Worm (Caenorhabditis elegans) whole organism, mixed stage, embryonic: ENCODE measurements around the gene F09B12.3.

ENCODE experiments used
- bed-3 ChIP-seq: fragments of 200-800 bp; sonication (Bioruptor generic); optimal IDR thresholded peaks from 3 replicates; lab custom pipeline; 2018; ENCODE audit warnings: mild to moderate bottlenecking, missing genetic modification characterization, moderate library complexity, missing compliant biosample characterization
- blmp-1 ChIP-seq: fragments of 150-350 bp; optimal IDR thresholded peaks from 2 replicates; lab custom pipeline; 2014; ENCODE audit warnings: missing biosample characterization, missing genetic modification characterization
- ceh-39 ChIP-seq: fragments of 150-350 bp; optimal IDR thresholded peaks from 2 replicates; lab custom pipeline; 2014; ENCODE audit warnings: missing biosample characterization, missing genetic modification characterization
- ceh-43 ChIP-seq: fragments of 200-800 bp; sonication (Bioruptor generic); optimal IDR thresholded peaks from 2 replicates; lab custom pipeline; 2018; ENCODE audit warnings: mild to moderate bottlenecking, missing genetic modification characterization, moderate library complexity, missing compliant biosample characterization
- ceh-83 ChIP-seq: fragments of 200-800 bp; sonication (Bioruptor generic); optimal IDR thresholded peaks from 2 replicates; lab custom pipeline; 2018; ENCODE audit warnings: mild to moderate bottlenecking, missing genetic modification characterization, missing compliant biosample characterization
- ces-1 ChIP-seq: fragments of 150-350 bp; optimal IDR thresholded peaks from 2 replicates; lab custom pipeline; 2014; ENCODE audit warnings: missing biosample characterization, missing genetic modification reagents, missing genetic modification characterization
- cnd-1 ChIP-seq: fragments of 200-800 bp; sonication (Bioruptor generic); optimal IDR thresholded peaks from 2 replicates; lab custom pipeline; 2018; ENCODE audit warnings: mild to moderate bottlenecking, missing genetic modification characterization, missing compliant biosample characterization
- drap-1 ChIP-seq: fragments of 200-800 bp; sonication (Bioruptor generic); optimal IDR thresholded peaks from 3 replicates; lab custom pipeline; 2018; ENCODE audit warnings: mild to moderate bottlenecking, missing genetic modification characterization, missing compliant biosample characterization
- elt-1 ChIP-seq: sonication (generic microtip); optimal IDR thresholded peaks from 2 replicates; lab custom pipeline; 2017; ENCODE audit warnings: missing genetic modification characterization, mild to moderate bottlenecking, missing compliant biosample characterization, antibody characterized with exemption, moderate library complexity, borderline replicate concordance; ENCODE audit not compliant: insufficient read depth
- elt-3 ChIP-seq: fragments of 150-350 bp; optimal IDR thresholded peaks from 2 replicates; lab custom pipeline; 2014; ENCODE audit warnings: missing biosample characterization, missing genetic modification characterization
- flh-1 ChIP-seq: fragments of 200-800 bp; sonication (Bioruptor generic); optimal IDR thresholded peaks from 2 replicates; lab custom pipeline; 2018; ENCODE audit warnings: mild to moderate bottlenecking, missing genetic modification characterization, moderate library complexity, missing compliant biosample characterization
- ham-2 ChIP-seq: fragments of 200-800 bp; sonication (Bioruptor generic); optimal IDR thresholded peaks from 2 replicates; lab custom pipeline; 2018; ENCODE audit warnings: mild to moderate bottlenecking, missing genetic modification characterization, missing compliant biosample characterization
- hlh-1 ChIP-seq: fragments of 150-350 bp; optimal IDR thresholded peaks from 2 replicates; lab custom pipeline; 2014; ENCODE audit warnings: missing biosample characterization, missing genetic modification reagents, missing genetic modification characterization
- lin-13 ChIP-seq: fragments of 150-350 bp; optimal IDR thresholded peaks from 2 replicates; lab custom pipeline; 2014; ENCODE audit warnings: missing biosample characterization, missing genetic modification characterization
- lin-32 ChIP-seq: fragments of 200-800 bp; sonication (Bioruptor generic); optimal IDR thresholded peaks from 2 replicates; lab custom pipeline; 2018; ENCODE audit warnings: mild to moderate bottlenecking, missing genetic modification characterization, missing compliant biosample characterization
- lsy-2 ChIP-seq: fragments of 150-350 bp; optimal IDR thresholded peaks from 2 replicates; lab custom pipeline; 2014; ENCODE audit warnings: missing biosample characterization, missing genetic modification characterization
- mab-5 ChIP-seq: fragments of 150-350 bp; optimal IDR thresholded peaks from 2 replicates; lab custom pipeline; 2014; ENCODE audit warnings: missing biosample characterization, missing genetic modification characterization
- mls-2 ChIP-seq: sonication (generic microtip); optimal IDR thresholded peaks from 2 replicates; lab custom pipeline; 2016; ENCODE audit warnings: mild to moderate bottlenecking, missing genetic modification characterization, moderate library complexity, missing compliant biosample characterization
- nhr-12 ChIP-seq: fragments of 150-350 bp; optimal IDR thresholded peaks from 2 replicates; lab custom pipeline; 2014; ENCODE audit warnings: missing biosample characterization, missing genetic modification characterization
- nhr-2 ChIP-seq: fragments of 150-350 bp; optimal IDR thresholded peaks from 2 replicates; lab custom pipeline; 2014; ENCODE audit warnings: missing biosample characterization, missing genetic modification characterization
- nhr-237 ChIP-seq: fragments of 150-350 bp; optimal IDR thresholded peaks from 2 replicates; lab custom pipeline; 2014; ENCODE audit warnings: missing biosample characterization, missing genetic modification characterization
- nhr-28 ChIP-seq: fragments of 150-350 bp; optimal IDR thresholded peaks from 2 replicates; lab custom pipeline; 2014; ENCODE audit warnings: missing biosample characterization, missing genetic modification characterization
- pha-4 ChIP-seq: fragments of 150-350 bp; optimal IDR thresholded peaks from 2 replicates; lab custom pipeline; 2018; ENCODE audit warnings: missing biosample characterization, missing genetic modification reagents, missing genetic modification characterization
- sem-2 ChIP-seq: fragments of 200-800 bp; sonication (Bioruptor generic); optimal IDR thresholded peaks from 2 replicates; lab custom pipeline; 2018; ENCODE audit warnings: mild to moderate bottlenecking, missing genetic modification characterization, missing compliant biosample characterization
- snpc-4 ChIP-seq: fragments of 150-350 bp; optimal IDR thresholded peaks from 2 replicates; lab custom pipeline; 2014; ENCODE audit warnings: missing biosample characterization, missing genetic modification characterization
- sptf-1 ChIP-seq: sonication (generic microtip); optimal IDR thresholded peaks from 2 replicates; lab custom pipeline; 2017; ENCODE audit warnings: mild to moderate bottlenecking, missing genetic modification characterization, moderate library complexity, missing compliant biosample characterization
- tbx-8 ChIP-seq: fragments of 200-800 bp; sonication (Bioruptor generic); optimal IDR thresholded peaks from 2 replicates; lab custom pipeline; 2018; ENCODE audit warnings: mild to moderate bottlenecking, missing genetic modification characterization, moderate library complexity, missing compliant biosample characterization
- unc-120 ChIP-seq: sonication (generic microtip); optimal IDR thresholded peaks from 2 replicates; lab custom pipeline; 2017; ENCODE audit warnings: missing genetic modification characterization, missing compliant biosample characterization; ENCODE audit not compliant: poor library complexity, severe bottlenecking
- unc-39 ChIP-seq: fragments of 150-350 bp; optimal IDR thresholded peaks from 2 replicates; lab custom pipeline; 2014; ENCODE audit warnings: missing biosample characterization, missing genetic modification characterization
- unc-62 ChIP-seq: fragments of 150-350 bp; optimal IDR thresholded peaks from 2 replicates; lab custom pipeline; 2014; ENCODE audit warnings: missing biosample characterization, missing genetic modification reagents, missing genetic modification characterization
- ztf-11 ChIP-seq: fragments of 150-350 bp; optimal IDR thresholded peaks from 2 replicates; lab custom pipeline; 2014; ENCODE audit warnings: missing biosample characterization, missing genetic modification characterization

Gene F09B12.3

ce11 chrX:15094973-15095372, 2.8 kb downstream of the F09B12.3 start, which contains the start of gene F09B12.7:
Gene F09B12.7 (minus strand): TSS chrX:15095073.
- TF ChIP-seq mls-2 (no peak), sptf-1 (no peak), elt-1 (tag; lab: Kevin White, UChicago) (no peak), unc-120 (no peak), blmp-1 (tag; lab: Kevin White, UChicago) (no peak), snpc-4 (tag; lab: Kevin White, UChicago) (no peak), unc-39 (tag; lab: Kevin White, UChicago) (no peak), flh-1 (GFP tag; lab: Kevin White, UChicago) (no peak), ceh-43 (GFP tag; lab: Kevin White, UChicago) (no peak), lin-32 (GFP tag; lab: Kevin White, UChicago) (no peak), nhr-12 (tag; lab: Kevin White, UChicago) (no peak), cnd-1 (tag; lab: Kevin White, UChicago) (no peak)
- TF ChIP-seq, all 35 proteins: peak for 0

- TF ChIP-seq mls-2 (no peak), lin-13 (tag; lab: Kevin White, UChicago) (no peak), blmp-1 (tag; lab: Kevin White, UChicago) (no peak), lin-32 (GFP tag; lab: Kevin White, UChicago) (no peak), unc-62 (GFP tag; lab: Kevin White, UChicago) (no peak), drap-1 (GFP tag; lab: Kevin White, UChicago) (no peak), elt-1 (tag; lab: Kevin White, UChicago) (no peak), nhr-12 (tag; lab: Kevin White, UChicago) (no peak), hlh-1 (tag; lab: Kevin White, UChicago) (no peak), lsy-2 (tag; lab: Kevin White, UChicago) (no peak), ztf-11 (tag; lab: Kevin White, UChicago) (no peak), ham-2 (GFP tag; lab: Kevin White, UChicago) (no peak)
Measured at ce11 chrX:15092775-15093386, 4.9 kb downstream of the F09B12.3 start.

DNA sequence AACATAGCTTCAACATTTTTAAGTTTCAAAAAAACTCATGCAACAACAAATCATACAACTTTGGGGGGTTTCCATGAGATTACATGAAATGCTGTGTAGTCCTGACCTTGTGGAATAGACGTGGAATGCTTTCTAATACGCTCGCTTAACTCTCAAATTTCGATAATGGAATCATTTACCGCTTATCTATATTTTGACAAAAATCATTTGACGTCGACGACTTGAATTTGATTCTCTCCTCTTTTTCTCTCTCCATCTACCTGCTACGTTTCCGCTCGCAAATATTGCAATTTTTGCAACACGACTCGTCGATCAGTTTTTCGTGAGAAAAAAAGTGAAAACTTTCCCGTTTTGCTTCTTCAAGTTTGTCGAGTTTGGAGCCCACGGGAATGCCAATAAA, 8.6 kb downstream of the F09B12.3 start, which contains the start of gene flr-4:
TSS of gene flr-4 (plus strand) at position 275 of the 400 bp plus-strand sequence.
- TF ChIP-seq lin-13 (tag; lab: Kevin White, UChicago) = no peak
- TF ChIP-seq blmp-1 (tag; lab: Kevin White, UChicago) = no peak
- TF ChIP-seq ceh-83 (GFP tag; lab: Kevin White, UChicago) = no peak
- no peak for TF ChIP-seq sem-2 (GFP tag; lab: Kevin White, UChicago)
- no peak for TF ChIP-seq sptf-1
- no peak for TF ChIP-seq mab-5 (tag; lab: Kevin White, UChicago)
- no peak for TF ChIP-seq bed-3 (GFP tag; lab: Kevin White, UChicago)
- TF ChIP-seq lin-32 (GFP tag; lab: Kevin White, UChicago) = no peak
- TF ChIP-seq ces-1 (GFP tag; lab: Kevin White, UChicago) = no peak

DNA sequence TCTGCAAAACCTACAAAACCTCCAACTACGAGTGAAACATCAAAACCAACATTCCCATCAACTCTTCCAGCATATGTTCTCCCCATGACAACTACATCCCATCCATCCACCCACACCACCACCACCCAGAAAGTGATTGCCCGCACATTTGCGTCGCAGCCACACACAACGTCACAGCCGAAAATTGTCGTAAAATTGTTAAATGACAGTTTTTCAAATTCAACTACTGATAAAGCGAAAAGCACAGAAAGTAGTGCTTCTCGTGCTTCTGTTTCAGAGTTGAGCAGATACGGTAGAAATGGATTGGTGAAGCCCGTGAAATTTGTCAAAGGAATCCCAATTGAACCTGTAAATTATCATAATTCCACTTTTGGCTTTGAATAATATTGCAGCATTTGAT, 10.0 kb downstream of the F09B12.3 start:
- TF ChIP-seq bed-3 (GFP tag; lab: Kevin White, UChicago) = no peak
- no peak for TF ChIP-seq ceh-83 (GFP tag; lab: Kevin White, UChicago)
- TF ChIP-seq ces-1 (GFP tag; lab: Kevin White, UChicago) = no peak
- TF ChIP-seq elt-1 (tag; lab: Kevin White, UChicago) = no peak
- no peak for TF ChIP-seq unc-62 (GFP tag; lab: Kevin White, UChicago)
- no peak for TF ChIP-seq lin-32 (GFP tag; lab: Kevin White, UChicago)
- TF ChIP-seq snpc-4 (tag; lab: Kevin White, UChicago) = no peak
- TF ChIP-seq nhr-12 (tag; lab: Kevin White, UChicago) = no peak
- no peak for TF ChIP-seq nhr-28 (tag; lab: Kevin White, UChicago)
- no peak for TF ChIP-seq tbx-8
- TF ChIP-seq pha-4 (tag; lab: Kevin White, UChicago) = no peak
- no peak for TF ChIP-seq nhr-237 (tag; lab: Kevin White, UChicago)
- no peak for TF ChIP-seq mls-2
- no peak for TF ChIP-seq drap-1 (GFP tag; lab: Kevin White, UChicago)
- TF ChIP-seq lin-13 (tag; lab: Kevin White, UChicago) = no peak

DNA sequence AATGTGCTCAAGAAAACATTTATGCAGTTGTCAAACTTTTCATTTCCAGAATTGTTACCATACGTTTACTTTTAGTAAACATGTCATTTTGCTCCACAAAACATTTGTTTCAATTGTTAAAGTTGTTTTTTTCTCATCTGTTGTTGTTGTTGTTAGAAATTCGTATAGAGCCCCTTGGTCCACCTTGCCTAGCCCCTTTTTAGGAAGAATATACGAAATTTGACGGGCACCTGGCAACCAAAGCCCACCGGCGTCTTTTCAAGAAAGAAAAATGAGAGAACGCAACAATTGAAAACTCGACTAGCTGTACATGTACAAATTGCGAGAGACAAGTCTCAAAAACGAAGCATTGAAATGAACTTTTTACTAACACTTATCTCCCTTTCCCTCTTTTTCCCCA, 13.4 kb downstream of the F09B12.3 start, which contains the start of gene F09B12.5:
TSS of gene F09B12.5 (plus strand) at position 301 of the 400 bp plus-strand sequence.
- TF ChIP-seq nhr-2 (tag; lab: Kevin White, UChicago) (no peak), ceh-39 (tag; lab: Kevin White, UChicago) (no peak), elt-3 (tag; lab: Kevin White, UChicago) (no peak)
